Worm (Caenorhabditis elegans) whole organism, early embryonic: ENCODE data around the gene C18H7.1.

Experiments
- ama-1 ChIP-seq: fragments of 150-350 bp; optimal IDR thresholded peaks from 2 replicates; lab custom pipeline; 2014
- hnd-1 ChIP-seq: sonication (generic microtip); optimal IDR thresholded peaks from 2 replicates; lab custom pipeline; 2016; ENCODE audit warnings: missing genetic modification characterization, missing compliant biosample characterization
- scrt-1 ChIP-seq: fragments of 200-800 bp; sonication (Bioruptor generic); IDR thresholded peaks from 2 replicates; pipeline ENCODE4 v1.3.6; 2022; ENCODE audit warnings: missing genetic modification characterization, missing compliant biosample characterization
- tbx-11 ChIP-seq: fragments of 200-800 bp; sonication (Bioruptor generic); IDR thresholded peaks from 2 replicates; pipeline ENCODE4 v1.3.6; 2022; ENCODE audit warnings: missing genetic modification characterization, missing compliant biosample characterization

DNA sequence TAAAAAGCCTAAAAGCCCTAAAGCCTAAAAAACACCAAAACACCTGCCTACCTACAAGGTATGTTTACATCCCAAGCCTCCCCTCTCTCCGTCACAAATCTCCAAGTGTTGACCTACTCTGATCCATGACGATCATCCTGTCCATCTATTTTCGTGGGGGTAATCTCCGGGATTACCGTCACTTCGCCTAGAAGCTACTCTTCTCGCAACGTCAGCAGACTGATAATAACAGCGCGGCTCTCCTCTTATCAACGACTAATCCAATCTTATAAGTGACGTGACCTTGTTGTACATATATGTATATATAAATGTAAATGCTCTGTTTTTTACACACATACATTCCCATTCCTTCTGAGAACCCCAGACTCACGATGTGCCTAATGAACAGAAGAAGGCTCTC lies 33.0 kb downstream of the C18H7.1 start:
- TF ChIP-seq ama-1 (no peak), scrt-1 (GFP tag; lab: Robert Waterston, UW) (no peak), hnd-1 (tag; lab: Kevin White, UChicago) (no peak), tbx-11 (GFP tag; lab: Robert Waterston, UW) (no peak)
